Worm (Caenorhabditis elegans) whole organism, late embryonic: Measurements from ENCODE around the gene Y7A5A.5.

Experiments
- C08G9.2 ChIP-seq: sonication (generic microtip); optimal IDR thresholded peaks from 2 replicates; lab custom pipeline; 2016; ENCODE audit warnings: mild to moderate bottlenecking, missing genetic modification characterization, moderate library complexity, missing compliant biosample characterization
- C38D4.7 ChIP-seq: fragments of 200-800 bp; sonication (Bioruptor generic); optimal IDR thresholded peaks from 2 replicates; lab custom pipeline; 2018; ENCODE audit warnings: mild to moderate bottlenecking, missing genetic modification characterization, moderate library complexity, missing compliant biosample characterization
- F13H6.1 ChIP-seq: sonication (generic microtip); optimal IDR thresholded peaks from 2 replicates; lab custom pipeline; 2016; ENCODE audit warnings: missing genetic modification characterization, missing compliant biosample characterization
- K09A11.1 ChIP-seq: sonication (generic microtip); optimal IDR thresholded peaks from 2 replicates; lab custom pipeline; 2017; ENCODE audit warnings: antibody characterized with exemption, mild to moderate bottlenecking, missing genetic modification characterization, missing compliant biosample characterization; ENCODE audit not compliant: insufficient read depth
- T23F11.4 ChIP-seq: fragments of 200-800 bp; sonication (Bioruptor generic); optimal IDR thresholded peaks from 2 replicates; lab custom pipeline; 2018; ENCODE audit warnings: mild to moderate bottlenecking, missing genetic modification characterization, missing compliant biosample characterization
- ahr-1 ChIP-seq: sonication (generic microtip); optimal IDR thresholded peaks from 2 replicates; lab custom pipeline; 2016; ENCODE audit warnings: missing genetic modification characterization, missing compliant biosample characterization
- ceh-14 ChIP-seq: sonication (generic microtip); optimal IDR thresholded peaks from 2 replicates; lab custom pipeline; 2016; ENCODE audit warnings: missing genotype, missing genetic modification characterization, missing compliant biosample characterization
- ceh-18 ChIP-seq: sonication (generic microtip); optimal IDR thresholded peaks from 2 replicates; lab custom pipeline; 2016; ENCODE audit warnings: missing genetic modification characterization, missing compliant biosample characterization
- ceh-19 ChIP-seq: fragments of 200-800 bp; sonication (Bioruptor generic); optimal IDR thresholded peaks from 2 replicates; lab custom pipeline; 2018; ENCODE audit warnings: mild to moderate bottlenecking, missing genetic modification characterization, missing compliant biosample characterization
- ceh-24 ChIP-seq: sonication (generic microtip); optimal IDR thresholded peaks from 2 replicates; lab custom pipeline; 2016; ENCODE audit warnings: mild to moderate bottlenecking, missing genetic modification characterization, missing compliant biosample characterization
- ceh-34 ChIP-seq: sonication (generic microtip); optimal IDR thresholded peaks from 2 replicates; lab custom pipeline; 2016; ENCODE audit warnings: mild to moderate bottlenecking, missing genetic modification characterization, missing compliant biosample characterization
- ceh-45 ChIP-seq: fragments of 200-800 bp; sonication (Bioruptor generic); IDR thresholded peaks from 2 replicates; pipeline ENCODE4 v1.3.6; 2022; ENCODE audit warnings: missing genetic modification reagents, missing genetic modification characterization, missing compliant biosample characterization
- che-1 ChIP-seq: sonication (generic microtip); optimal IDR thresholded peaks from 2 replicates; lab custom pipeline; 2016; ENCODE audit warnings: mild to moderate bottlenecking, missing genetic modification characterization, missing compliant biosample characterization
- dve-1 ChIP-seq: sonication (generic microtip); optimal IDR thresholded peaks from 2 replicates; lab custom pipeline; 2017; ENCODE audit warnings: antibody characterized with exemption, mild to moderate bottlenecking, missing genetic modification characterization, missing compliant biosample characterization
- elt-4 ChIP-seq: sonication (generic microtip); optimal IDR thresholded peaks from 2 replicates; lab custom pipeline; 2016; ENCODE audit warnings: missing genetic modification characterization, missing compliant biosample characterization
- ets-4 ChIP-seq: sonication (generic microtip); optimal IDR thresholded peaks from 2 replicates; lab custom pipeline; 2016; ENCODE audit warnings: missing genetic modification characterization, missing compliant biosample characterization
- fkh-6 ChIP-seq: sonication (generic microtip); optimal IDR thresholded peaks from 2 replicates; lab custom pipeline; 2016; ENCODE audit warnings: missing genetic modification characterization, missing compliant biosample characterization
- gmeb-2 ChIP-seq: sonication (generic microtip); optimal IDR thresholded peaks from 2 replicates; lab custom pipeline; 2016; ENCODE audit warnings: missing genetic modification characterization, inconsistent platforms, missing compliant biosample characterization
- hlh-15 ChIP-seq: sonication (generic microtip); optimal IDR thresholded peaks from 2 replicates; lab custom pipeline; 2016; ENCODE audit warnings: missing genetic modification characterization, missing compliant biosample characterization
- hlh-30 ChIP-seq: sonication (generic microtip); optimal IDR thresholded peaks from 2 replicates; lab custom pipeline; 2017; ENCODE audit warnings: antibody characterized with exemption, missing genetic modification characterization, missing compliant biosample characterization; ENCODE audit not compliant: insufficient read depth
- hlh-6 ChIP-seq: sonication (generic microtip); optimal IDR thresholded peaks from 2 replicates; lab custom pipeline; 2016; ENCODE audit warnings: missing genotype, missing genetic modification characterization, missing compliant biosample characterization
- lim-6 ChIP-seq: sonication (generic microtip); optimal IDR thresholded peaks from 2 replicates; lab custom pipeline; 2016; ENCODE audit warnings: missing genetic modification characterization, missing compliant biosample characterization
- lin-11 ChIP-seq: fragments of 200-800 bp; sonication (Bioruptor generic); optimal IDR thresholded peaks from 2 replicates; lab custom pipeline; 2018; ENCODE audit warnings: mild to moderate bottlenecking, missing genetic modification characterization, missing compliant biosample characterization
- madf-2 ChIP-seq: sonication (generic microtip); optimal IDR thresholded peaks from 2 replicates; lab custom pipeline; 2017; ENCODE audit warnings: missing genetic modification characterization, missing compliant biosample characterization
- mec-3 ChIP-seq: sonication (generic microtip); optimal IDR thresholded peaks from 2 replicates; lab custom pipeline; 2016; ENCODE audit warnings: borderline replicate concordance, missing genetic modification characterization, missing compliant biosample characterization
- nfya-1 ChIP-seq: sonication (generic microtip); optimal IDR thresholded peaks from 2 replicates; lab custom pipeline; 2017; ENCODE audit warnings: missing genetic modification characterization, mild to moderate bottlenecking, missing compliant biosample characterization, antibody characterized with exemption, moderate library complexity
- nhr-232 ChIP-seq: sonication (generic microtip); optimal IDR thresholded peaks from 2 replicates; lab custom pipeline; 2016; ENCODE audit warnings: missing genetic modification characterization, missing compliant biosample characterization
- npax-4 ChIP-seq: sonication (generic microtip); optimal IDR thresholded peaks from 2 replicates; lab custom pipeline; 2016; ENCODE audit warnings: missing genetic modification characterization, missing compliant biosample characterization
- odd-2 ChIP-seq: sonication (generic microtip); optimal IDR thresholded peaks from 2 replicates; lab custom pipeline; 2017; ENCODE audit warnings: antibody characterized with exemption, mild to moderate bottlenecking, missing genetic modification characterization, missing compliant biosample characterization
- pag-3 ChIP-seq: sonication (generic microtip); optimal IDR thresholded peaks from 2 replicates; lab custom pipeline; 2016; ENCODE audit warnings: missing compliant biosample characterization, missing genetic modification characterization, borderline replicate concordance
- pax-1 ChIP-seq: fragments of 150-350 bp; optimal IDR thresholded peaks from 2 replicates; lab custom pipeline; 2014; ENCODE audit warnings: missing biosample characterization, missing genetic modification characterization
- pros-1 ChIP-seq: fragments of 150-350 bp; optimal IDR thresholded peaks from 2 replicates; lab custom pipeline; 2014; ENCODE audit warnings: missing biosample characterization, missing genetic modification reagents, missing genetic modification characterization
- ref-2 ChIP-seq: sonication (generic microtip); optimal IDR thresholded peaks from 2 replicates; lab custom pipeline; 2016; ENCODE audit warnings: missing genetic modification characterization, missing compliant biosample characterization
- sdc-2 ChIP-seq: sonication (generic microtip); optimal IDR thresholded peaks from 2 replicates; lab custom pipeline; 2016; ENCODE audit warnings: missing genotype, missing genetic modification characterization, missing compliant biosample characterization
- sox-4 ChIP-seq: sonication (generic microtip); optimal IDR thresholded peaks from 2 replicates; lab custom pipeline; 2017; ENCODE audit warnings: mild to moderate bottlenecking, missing genetic modification characterization, inconsistent platforms, missing compliant biosample characterization
- tbx-2 ChIP-seq: sonication (generic microtip); optimal IDR thresholded peaks from 2 replicates; lab custom pipeline; 2016; ENCODE audit warnings: missing genetic modification characterization, missing compliant biosample characterization
- tbx-7 ChIP-seq: sonication (generic microtip); optimal IDR thresholded peaks from 2 replicates; lab custom pipeline; 2016; ENCODE audit warnings: missing genotype, missing genetic modification characterization, missing compliant biosample characterization
- unc-3 ChIP-seq, 2 experiments: fragments of 200-800 bp in 1 of 2; sonication (Bioruptor generic) in 1 of 2; sonication (generic microtip) in 1 of 2; conservative IDR thresholded peaks in 1 of 2; optimal IDR thresholded peaks in 1 of 2; 2 replicates each; pipeline versions ENCODE4 v1.3.6 to Lab custom; 2016 to 2022; ENCODE audit warnings: missing compliant biosample characterization in 2 of 2, missing genetic modification characterization in 2 of 2, missing genetic modification reagents in 1 of 2
- unc-42 ChIP-seq: sonication (generic microtip); optimal IDR thresholded peaks from 2 replicates; lab custom pipeline; 2016; ENCODE audit warnings: missing genotype, missing genetic modification characterization, missing compliant biosample characterization
- unc-86 ChIP-seq: sonication (generic microtip); optimal IDR thresholded peaks from 2 replicates; lab custom pipeline; 2016; ENCODE audit warnings: missing genetic modification characterization, missing compliant biosample characterization
- ztf-16 ChIP-seq: sonication (generic microtip); optimal IDR thresholded peaks from 2 replicates; lab custom pipeline; 2017; ENCODE audit warnings: missing genetic modification characterization, missing compliant biosample characterization

Y7A5A.5 gene

DNA sequence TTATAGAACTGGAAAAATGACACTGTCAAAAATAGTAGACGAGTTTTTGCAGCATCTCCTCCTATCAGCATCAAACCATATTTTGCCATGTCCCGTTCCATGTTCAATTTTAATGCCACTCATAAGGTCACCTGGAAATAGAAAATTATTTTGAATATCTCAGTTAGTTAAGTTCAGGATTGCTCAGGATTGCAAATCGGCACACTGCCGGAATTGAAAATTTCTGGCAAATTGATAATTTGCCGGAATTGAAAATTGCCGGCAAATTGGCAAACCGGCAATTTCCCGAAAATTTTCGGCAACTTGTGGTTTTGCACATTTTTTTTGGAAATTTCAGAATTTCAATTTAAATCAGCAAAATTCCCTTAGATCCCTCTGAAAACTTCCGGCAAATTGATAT is at the start of gene Y7A5A.5:
TSS of gene Y7A5A.5 (minus strand) at position 101 of the 400 bp plus-strand sequence.
- no peak for TF ChIP-seq C08G9.2 (tag; lab: Kevin White, UChicago)
- no peak for TF ChIP-seq lin-11 (tag; lab: Kevin White, UChicago)
- no peak for TF ChIP-seq elt-4 (tag; lab: Kevin White, UChicago)
- TF ChIP-seq che-1: no peak
- TF ChIP-seq nfya-1 (tag; lab: Kevin White, UChicago): no peak
- TF ChIP-seq hlh-15: no peak
- no peak for TF ChIP-seq hlh-6
- TF ChIP-seq T23F11.4 (GFP tag; lab: Kevin White, UChicago): no peak
- TF ChIP-seq unc-3 (GFP tag; conservative IDR thresholded peaks at IDR 0.05; lab: Robert Waterston, UW): no peak
- TF ChIP-seq unc-3 (tag; optimal IDR thresholded peaks at IDR 0.05; lab: Kevin White, UChicago): no peak

DNA sequence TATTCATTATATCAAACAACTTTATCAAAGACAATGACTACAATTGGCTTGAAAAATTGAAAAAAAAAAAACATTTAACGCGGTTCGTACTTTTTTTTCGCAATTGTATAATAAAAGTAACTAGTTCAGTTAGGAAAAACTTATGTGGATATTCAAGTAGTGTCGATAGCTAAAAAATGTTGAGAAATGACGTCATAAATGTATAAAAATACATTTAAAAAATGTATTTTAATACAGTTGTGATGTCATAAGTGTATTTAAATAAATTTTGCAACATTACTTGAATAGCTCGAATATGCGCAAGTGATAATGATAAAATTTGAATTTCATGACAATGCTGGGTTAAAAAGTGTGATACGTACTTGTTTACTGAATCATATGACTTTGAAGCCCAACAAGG is 44.9 kb upstream of the Y7A5A.5 start:
- TF ChIP-seq ztf-16 (tag; lab: Kevin White, UChicago): no peak
- TF ChIP-seq hlh-30 (tag; lab: Kevin White, UChicago): no peak
- TF ChIP-seq sdc-2 (tag; lab: Kevin White, UChicago): no peak
- no peak for TF ChIP-seq pag-3 (tag; lab: Kevin White, UChicago)
- no peak for TF ChIP-seq sox-4 (tag; lab: Kevin White, UChicago)
- TF ChIP-seq F13H6.1 (tag; lab: Kevin White, UChicago): no peak
- TF ChIP-seq ref-2 (tag; lab: Kevin White, UChicago): no peak
- no peak for TF ChIP-seq che-1
- TF ChIP-seq ceh-18 (tag; lab: Kevin White, UChicago): no peak
- TF ChIP-seq unc-86 (tag; lab: Kevin White, UChicago): no peak
- no peak for TF ChIP-seq K09A11.1 (tag; lab: Kevin White, UChicago)
- no peak for TF ChIP-seq dve-1 (tag; lab: Kevin White, UChicago)
- no peak for TF ChIP-seq fkh-6 (tag; lab: Kevin White, UChicago)
- TF ChIP-seq ets-4: no peak
- no peak for TF ChIP-seq nhr-232
- TF ChIP-seq unc-42 (tag; lab: Kevin White, UChicago): no peak
- TF ChIP-seq pros-1: no peak

DNA sequence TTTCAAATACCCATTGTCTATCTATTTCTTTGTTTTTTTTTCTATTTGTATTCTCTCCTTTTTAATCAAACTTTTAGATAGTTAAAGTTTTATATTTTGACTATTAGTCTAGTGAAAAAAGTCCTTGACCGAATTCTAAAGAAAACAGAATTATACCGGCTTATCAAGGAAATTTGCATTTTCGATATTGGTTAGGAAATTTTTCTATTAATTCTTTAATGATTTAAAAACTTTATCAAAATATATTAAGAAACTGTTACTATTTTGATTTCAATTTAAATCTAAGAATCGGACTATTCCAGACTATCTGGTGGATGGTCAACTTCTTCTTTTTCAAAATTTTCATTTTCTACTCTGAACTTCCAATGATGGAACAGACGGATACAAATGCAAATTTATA is 41.4 kb upstream of the Y7A5A.5 start, which contains the start of gene Y7A5A.20:
TSS of gene Y7A5A.20 (plus strand) at position 301 of the 400 bp plus-strand sequence.
- TF ChIP-seq gmeb-2 (no peak), ztf-16 (tag; lab: Kevin White, UChicago) (no peak), lim-6 (tag; lab: Kevin White, UChicago) (no peak), unc-86 (tag; lab: Kevin White, UChicago) (no peak)

DNA sequence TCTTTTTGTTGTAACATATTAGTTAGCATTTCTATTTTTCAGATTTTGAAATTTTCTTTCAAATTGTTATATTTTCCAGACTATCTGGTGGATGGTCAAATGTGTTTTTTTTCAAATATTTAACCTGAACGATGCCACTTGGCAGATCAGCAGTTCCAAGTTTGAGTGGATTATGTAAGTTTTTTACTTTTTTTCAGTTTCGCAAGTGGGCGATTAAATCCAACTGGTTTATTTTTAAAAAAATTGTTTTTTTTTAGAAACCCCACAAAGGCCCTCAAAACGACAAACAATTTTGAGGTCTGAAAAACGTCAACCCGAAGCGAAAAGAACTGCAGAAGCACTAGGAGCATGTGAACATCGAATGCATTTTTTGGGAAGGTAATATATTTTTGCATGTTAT is 40.2 kb upstream of the Y7A5A.5 start, which contains the start of gene Y7A5A.9:
TSS of gene Y7A5A.9 (plus strand) at position 301 of the 400 bp plus-strand sequence.
- no peak for TF ChIP-seq tbx-7 (tag; lab: Kevin White, UChicago)
- TF ChIP-seq ceh-34: no peak

- no peak for TF ChIP-seq npax-4 (tag; lab: Kevin White, UChicago)
- TF ChIP-seq ceh-24 (tag; lab: Kevin White, UChicago): no peak
- no peak for TF ChIP-seq madf-2 (tag; lab: Kevin White, UChicago)
- no peak for TF ChIP-seq ceh-45 (GFP tag; lab: Robert Waterston, UW)
- TF ChIP-seq unc-86 (tag; lab: Kevin White, UChicago): no peak
- TF ChIP-seq pax-1 (tag; lab: Kevin White, UChicago): no peak
- TF ChIP-seq gmeb-2: no peak
- no peak for TF ChIP-seq sox-4 (tag; lab: Kevin White, UChicago)
- TF ChIP-seq elt-4 (tag; lab: Kevin White, UChicago): no peak
- TF ChIP-seq pag-3 (tag; lab: Kevin White, UChicago): no peak
- TF ChIP-seq odd-2: no peak
- TF ChIP-seq ahr-1 (tag; lab: Kevin White, UChicago): no peak
- TF ChIP-seq ets-4: no peak
- no peak for TF ChIP-seq tbx-2 (tag; lab: Kevin White, UChicago)
- no peak for TF ChIP-seq nfya-1 (tag; lab: Kevin White, UChicago)
- no peak for TF ChIP-seq hlh-15
- TF ChIP-seq C38D4.7 (GFP tag; lab: Kevin White, UChicago): no peak
- no peak for TF ChIP-seq ceh-19 (GFP tag; lab: Kevin White, UChicago)
- no peak for TF ChIP-seq mec-3 (tag; lab: Kevin White, UChicago)
- no peak for TF ChIP-seq ceh-14 (tag; lab: Kevin White, UChicago)
- TF ChIP-seq, all 69 proteins: peak for 0
These were observed 35.6 kb upstream of the Y7A5A.5 start, which contains the start of gene Y7A5A.8 for ce11 chrX:15822197-15822596. Gene Y7A5A.8 (plus strand): TSS chrX:15822497.
